Fruit fly (Drosophila melanogaster): ENCODE data around the gene CG3407.

Gene CG3407

dm6 chr2L:3844898-3845713, 31.9 kb upstream of the CG3407 start (continued):
- no peak for TF ChIP-seq en (GFP tag; optimal IDR thresholded peaks at IDR 0.05)
- no peak for TF ChIP-seq wek (GFP tag; optimal IDR thresholded peaks at IDR 0.05)
- no peak for TF ChIP-seq Oaz (GFP tag; IDR thresholded peaks at IDR 0.05)
- no peak for TF ChIP-seq Dll (GFP tag; IDR thresholded peaks at IDR 0.05; ENCODE audit: partially characterized antibody)
- no peak for TF ChIP-seq Mes4 (GFP tag; optimal IDR thresholded peaks at IDR 0.05)
- TF ChIP-seq NC2α (GFP tag; optimal IDR thresholded peaks at IDR 0.05): no peak
- TF ChIP-seq Eip74EF (GFP tag; optimal IDR thresholded peaks at IDR 0.05): no peak
- TF ChIP-seq her (GFP tag; optimal IDR thresholded peaks at IDR 0.05): no peak
- TF ChIP-seq CG2875 (GFP tag; optimal IDR thresholded peaks at IDR 0.05): peak; percentile 5
- no peak for TF ChIP-seq E2f2 (GFP tag; IDR thresholded peaks at IDR 0.05)
- TF ChIP-seq CG4404 (GFP tag; IDR thresholded peaks at IDR 0.05): no peak
- TF ChIP-seq tup (GFP tag; optimal IDR thresholded peaks at IDR 0.05): no peak
- TF ChIP-seq Spps (tag; optimal IDR thresholded peaks at IDR 0.05): no peak
- TF ChIP-seq CG7357 (GFP tag; IDR thresholded peaks at IDR 0.05): no peak
- no peak for TF ChIP-seq CG31365 (tag; optimal IDR thresholded peaks at IDR 0.05)
- no peak for TF ChIP-seq CG2199 (GFP tag; IDR thresholded peaks at IDR 0.05)
- no peak for TF ChIP-seq jumu (GFP tag; optimal IDR thresholded peaks at IDR 0.05)
- no peak for TF ChIP-seq CG10321 (GFP tag; IDR thresholded peaks at IDR 0.05)
- no peak for TF ChIP-seq CG14014 (GFP tag; IDR thresholded peaks at IDR 0.05)
- TF ChIP-seq CG30403 (GFP tag; optimal IDR thresholded peaks at IDR 0.05): no peak
- TF ChIP-seq MESR4 (GFP tag; optimal IDR thresholded peaks at IDR 0.05): no peak
- TF ChIP-seq CG13123 (GFP tag; optimal IDR thresholded peaks at IDR 0.05): no peak
- TF ChIP-seq lmd (GFP tag; IDR thresholded peaks at IDR 0.05): no peak
- TF ChIP-seq Dad (GFP tag; optimal IDR thresholded peaks at IDR 0.05): no peak
- TF ChIP-seq HmgD (GFP tag; optimal IDR thresholded peaks at IDR 0.05): no peak
- TF ChIP-seq CG7745 (tag; optimal IDR thresholded peaks at IDR 0.05): no peak
- TF ChIP-seq Bdp1 (GFP tag; optimal IDR thresholded peaks at IDR 0.05): no peak
- TF ChIP-seq Side (GFP tag; optimal IDR thresholded peaks at IDR 0.05): no peak
- TF ChIP-seq Scr (GFP tag; IDR thresholded peaks at IDR 0.05; ENCODE audit: partially characterized antibody): no peak
- TF ChIP-seq lov (optimal IDR thresholded peaks at IDR 0.05): no peak
- no peak for TF ChIP-seq lov (GFP tag; IDR thresholded peaks at IDR 0.05)
- TF ChIP-seq fd96Cb (tag; optimal IDR thresholded peaks at IDR 0.05): peak; percentile 21
- no peak for TF ChIP-seq Elba2 (GFP tag; optimal IDR thresholded peaks at IDR 0.05)
- TF ChIP-seq CG18476 (GFP tag; optimal IDR thresholded peaks at IDR 0.05): no peak
- no peak for TF ChIP-seq Hsf (GFP tag; optimal IDR thresholded peaks at IDR 0.05)
- TF ChIP-seq CG1233 (GFP tag; optimal IDR thresholded peaks at IDR 0.05): no peak
- no peak for TF ChIP-seq CG11247 (GFP tag; IDR thresholded peaks at IDR 0.05)
- no peak for TF ChIP-seq CG9817 (tag; optimal IDR thresholded peaks at IDR 0.05)
- peak; percentile 36 for TF ChIP-seq phol (tag; optimal IDR thresholded peaks at IDR 0.05)
- no peak for TF ChIP-seq bbx (GFP tag; IDR thresholded peaks at IDR 0.05; ENCODE audit: partially characterized antibody)
- TF ChIP-seq D19B (GFP tag; optimal IDR thresholded peaks at IDR 0.05): no peak
- no peak for TF ChIP-seq CG14050 (GFP tag; IDR thresholded peaks at IDR 0.05)
- no peak for TF ChIP-seq fu2 (GFP tag; optimal IDR thresholded peaks at IDR 0.05)
- no peak for TF ChIP-seq CG17568 (GFP tag; optimal IDR thresholded peaks at IDR 0.05)
- no peak for TF ChIP-seq gcm2 (GFP tag; optimal IDR thresholded peaks at IDR 0.05)
- TF ChIP-seq Ravus (GFP tag; IDR thresholded peaks at IDR 0.05): no peak
- no peak for TF ChIP-seq chn (GFP tag; optimal IDR thresholded peaks at IDR 0.05)
- peak; percentile 63 for TF ChIP-seq CG2712 (tag; optimal IDR thresholded peaks at IDR 0.05)
- no peak for TF ChIP-seq ewg (GFP tag; optimal IDR thresholded peaks at IDR 0.05)
- TF ChIP-seq Ets65A (GFP tag): peak; percentile 76
- TF ChIP-seq emc (GFP tag; optimal IDR thresholded peaks at IDR 0.05): no peak

Data from whole organism, embryonic.